Worm (Caenorhabditis elegans) whole organism, L1 larva: ENCODE measurements around the gene str-52.

Source experiments
- ama-1 ChIP-seq: fragments of 150-350 bp; optimal IDR thresholded peaks from 2 replicates; lab custom pipeline; 2014
- egl-27 ChIP-seq, 2 experiments: fragments of 150-350 bp in 1 of 2; sonication (generic microtip); optimal IDR thresholded peaks; 3 replicates each; lab custom pipeline; 2017 to 2018; ENCODE audit warnings: missing biosample characterization in 2 of 2, missing genetic modification characterization in 2 of 2, missing genetic modification reagents in 2 of 2
- ets-5 ChIP-seq: fragments of 200-800 bp; sonication (Bioruptor generic); IDR thresholded peaks from 2 replicates; pipeline ENCODE4 v1.3.6; 2022; ENCODE audit warnings: missing genetic modification characterization, missing compliant biosample characterization
- fos-1 ChIP-seq: fragments of 150-350 bp; optimal IDR thresholded peaks from 2 replicates; lab custom pipeline; 2014; ENCODE audit warnings: missing biosample characterization, missing genetic modification characterization
- mdl-1 ChIP-seq, 2 experiments: fragments of 150-350 bp; optimal IDR thresholded peaks; 2 replicates each; lab custom pipeline; 2014 to 2017; ENCODE audit warnings: missing biosample characterization in 2 of 2, missing genetic modification characterization in 2 of 2, inconsistent platforms in 1 of 2
- nhr-237 ChIP-seq: fragments of 150-350 bp; optimal IDR thresholded peaks from 2 replicates; lab custom pipeline; 2014; ENCODE audit warnings: missing biosample characterization, missing genetic modification characterization
- nhr-76 ChIP-seq: sonication (generic microtip); optimal IDR thresholded peaks from 2 replicates; lab custom pipeline; 2017; ENCODE audit warnings: missing biosample characterization, missing genetic modification characterization
- skn-1 ChIP-seq: fragments of 150-350 bp; optimal IDR thresholded peaks from 2 replicates; lab custom pipeline; 2014; ENCODE audit warnings: missing biosample characterization, missing genetic modification characterization
- unc-130 ChIP-seq: fragments of 150-350 bp; optimal IDR thresholded peaks from 2 replicates; lab custom pipeline; 2017; ENCODE audit warnings: missing biosample characterization, missing genetic modification characterization, inconsistent platforms
- unc-30 ChIP-seq: sonication (generic microtip); optimal IDR thresholded peaks from 2 replicates; lab custom pipeline; 2017; ENCODE audit warnings: missing biosample characterization, missing genetic modification characterization
- zag-1 ChIP-seq: fragments of 150-350 bp; optimal IDR thresholded peaks from 2 replicates; lab custom pipeline; 2014; ENCODE audit warnings: missing biosample characterization, missing genetic modification characterization

DNA sequence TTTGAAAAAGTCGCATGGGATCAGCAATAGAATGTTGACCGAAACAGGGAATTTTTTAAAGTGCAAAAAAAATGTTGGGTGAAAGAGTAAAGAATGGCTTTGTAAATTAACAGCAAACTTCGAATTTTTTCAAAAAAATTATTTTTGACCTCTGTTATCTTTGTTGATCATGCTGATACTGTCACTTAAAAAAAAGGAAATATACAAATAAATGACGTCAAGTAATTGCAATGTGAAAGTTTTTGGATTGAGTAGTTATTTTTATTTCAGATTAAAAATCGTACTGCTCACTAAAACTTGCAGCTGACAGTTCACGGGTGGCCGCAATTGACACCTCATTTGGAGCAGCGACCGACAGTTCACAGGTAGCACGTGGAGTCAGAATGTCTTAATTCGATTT, 4.9 kb upstream of the str-52 start, which contains the start of gene C45H4.13:
- TF ChIP-seq ama-1 (lab: Kevin White, UChicago) (no peak), egl-27 (tag; optimal IDR thresholded peaks at IDR 0.05; lab: Kevin White, UChicago) (no peak), nhr-237 (tag; lab: Kevin White, UChicago) (no peak), zag-1 (tag; lab: Kevin White, UChicago) (no peak), unc-30 (tag; lab: Kevin White, UChicago) (no peak), nhr-76 (tag; lab: Kevin White, UChicago) (no peak), skn-1 (tag; lab: Kevin White, UChicago) (no peak), ets-5 (GFP tag; lab: Robert Waterston, UW) (no peak), unc-130 (tag; lab: Kevin White, UChicago) (no peak), fos-1 (tag; lab: Kevin White, UChicago) (no peak), mdl-1 (tag; optimal IDR thresholded peaks at IDR 0.05; lab: Kevin White, UChicago) (no peak)
